Worm (Caenorhabditis elegans) whole organism, L3 larva: ENCODE measurements around the gene C01G10.14.

Experiments used
- R02D3.7 ChIP-seq: fragments of 150-350 bp; optimal IDR thresholded peaks from 2 replicates; lab custom pipeline; 2014; ENCODE audit warnings: missing biosample characterization, missing genetic modification characterization
- ZK546.5 ChIP-seq: sonication (generic microtip); optimal IDR thresholded peaks from 2 replicates; lab custom pipeline; 2017; ENCODE audit warnings: missing biosample characterization, missing genetic modification characterization
- aly-2 ChIP-seq: fragments of 150-350 bp; optimal IDR thresholded peaks from 2 replicates; lab custom pipeline; 2014; ENCODE audit warnings: missing biosample characterization, missing genetic modification characterization
- ama-1 ChIP-seq: fragments of 150-350 bp; optimal IDR thresholded peaks from 2 replicates; lab custom pipeline; 2018
- ceh-16 ChIP-seq: sonication (generic microtip); optimal IDR thresholded peaks from 2 replicates; lab custom pipeline; 2017; ENCODE audit warnings: missing biosample characterization, missing genetic modification characterization
- ceh-28 ChIP-seq: fragments of 150-350 bp; optimal IDR thresholded peaks from 2 replicates; lab custom pipeline; 2014; ENCODE audit warnings: missing biosample characterization, missing genetic modification reagents, missing genetic modification characterization
- ceh-82 ChIP-seq: fragments of 150-350 bp; optimal IDR thresholded peaks from 2 replicates; lab custom pipeline; 2014; ENCODE audit warnings: missing biosample characterization, missing genetic modification characterization
- ceh-9 ChIP-seq: sonication (generic microtip); optimal IDR thresholded peaks from 2 replicates; lab custom pipeline; 2018; ENCODE audit warnings: missing biosample characterization, missing genetic modification characterization
- daf-12 ChIP-seq: fragments of 150-350 bp; optimal IDR thresholded peaks from 2 replicates; lab custom pipeline; 2014; ENCODE audit warnings: missing biosample characterization, missing genetic modification reagents, missing genetic modification characterization
- egl-27 ChIP-seq: sonication (generic microtip); optimal IDR thresholded peaks from 4 replicates; lab custom pipeline; 2017; ENCODE audit warnings: missing biosample characterization, missing genetic modification reagents, missing genetic modification characterization
- egl-5 ChIP-seq: fragments of 150-350 bp; optimal IDR thresholded peaks from 2 replicates; lab custom pipeline; 2017; ENCODE audit warnings: missing biosample characterization, missing genetic modification reagents, missing genetic modification characterization, inconsistent platforms
- elt-1 ChIP-seq: fragments of 150-350 bp; optimal IDR thresholded peaks from 2 replicates; lab custom pipeline; 2014; ENCODE audit warnings: missing biosample characterization, missing genetic modification characterization
- elt-2 ChIP-seq: sonication (generic microtip); optimal IDR thresholded peaks from 2 replicates; lab custom pipeline; 2016; ENCODE audit warnings: missing genetic modification reagents, mild to moderate bottlenecking, missing genetic modification characterization, missing compliant biosample characterization
- elt-3 ChIP-seq, 3 experiments: fragments of 150-350 bp in 1 of 3; sonication (generic microtip) in 2 of 3; optimal IDR thresholded peaks; 2 replicates in 2 of 3; 4 replicates in 1 of 3; lab custom pipeline; 2014 to 2017; ENCODE audit warnings: missing biosample characterization in 3 of 3, missing genetic modification characterization in 3 of 3
- fkh-10 ChIP-seq: sonication (generic microtip); optimal IDR thresholded peaks from 2 replicates; lab custom pipeline; 2017; ENCODE audit warnings: missing biosample characterization, missing genetic modification reagents, missing genetic modification characterization
- fkh-2 ChIP-seq: fragments of 150-350 bp; optimal IDR thresholded peaks from 2 replicates; lab custom pipeline; 2014; ENCODE audit warnings: missing biosample characterization, missing genetic modification reagents, missing genetic modification characterization
- fos-1 ChIP-seq: fragments of 150-350 bp; optimal IDR thresholded peaks from 2 replicates; lab custom pipeline; 2014; ENCODE audit warnings: missing biosample characterization, missing genetic modification characterization
- hmg-11 ChIP-seq: sonication (generic microtip); optimal IDR thresholded peaks from 2 replicates; lab custom pipeline; 2016; ENCODE audit warnings: missing genetic modification characterization, missing compliant biosample characterization
- jun-1 ChIP-seq: fragments of 150-350 bp; optimal IDR thresholded peaks from 2 replicates; lab custom pipeline; 2014; ENCODE audit warnings: missing biosample characterization, missing genetic modification reagents, missing genetic modification characterization
- lin-15B ChIP-seq: fragments of 150-350 bp; optimal IDR thresholded peaks from 2 replicates; lab custom pipeline; 2014; ENCODE audit warnings: missing biosample characterization, missing genetic modification characterization
- lin-39 ChIP-seq: fragments of 150-350 bp; optimal IDR thresholded peaks from 2 replicates; lab custom pipeline; 2018; ENCODE audit warnings: missing biosample characterization, missing genetic modification reagents, missing genetic modification characterization
- mdl-1 ChIP-seq: fragments of 150-350 bp; optimal IDR thresholded peaks from 2 replicates; lab custom pipeline; 2014; ENCODE audit warnings: missing biosample characterization, missing genetic modification characterization
- nhr-11 ChIP-seq: fragments of 150-350 bp; optimal IDR thresholded peaks from 2 replicates; lab custom pipeline; 2014; ENCODE audit warnings: missing biosample characterization, missing genetic modification characterization
- nhr-12 ChIP-seq: fragments of 150-350 bp; optimal IDR thresholded peaks from 2 replicates; lab custom pipeline; 2014; ENCODE audit warnings: missing biosample characterization, missing genetic modification characterization
- nhr-237 ChIP-seq: fragments of 150-350 bp; optimal IDR thresholded peaks from 2 replicates; lab custom pipeline; 2014; ENCODE audit warnings: missing biosample characterization, missing genetic modification characterization
- nhr-28 ChIP-seq: fragments of 150-350 bp; optimal IDR thresholded peaks from 2 replicates; lab custom pipeline; 2014; ENCODE audit warnings: missing biosample characterization, missing genetic modification characterization
- nhr-43 ChIP-seq: sonication (generic microtip); optimal IDR thresholded peaks from 2 replicates; lab custom pipeline; 2016; ENCODE audit warnings: mild to moderate bottlenecking, missing genetic modification characterization, missing compliant biosample characterization; ENCODE audit not compliant: poor library complexity, severe bottlenecking
- nhr-67 ChIP-seq: fragments of 150-350 bp; optimal IDR thresholded peaks from 2 replicates; lab custom pipeline; 2014; ENCODE audit warnings: missing biosample characterization, missing genetic modification characterization
- nhr-76 ChIP-seq: fragments of 150-350 bp; sonication (generic microtip); optimal IDR thresholded peaks from 5 replicates; lab custom pipeline; 2014; ENCODE audit warnings: missing biosample characterization, missing genetic modification characterization
- nhr-77 ChIP-seq: fragments of 150-350 bp; optimal IDR thresholded peaks from 2 replicates; lab custom pipeline; 2014; ENCODE audit warnings: missing biosample characterization, missing genetic modification characterization
- pqm-1 ChIP-seq: fragments of 150-350 bp; optimal IDR thresholded peaks from 2 replicates; lab custom pipeline; 2017; ENCODE audit warnings: missing biosample characterization, missing genetic modification characterization, inconsistent platforms
- skn-1 ChIP-seq: fragments of 150-350 bp; optimal IDR thresholded peaks from 2 replicates; lab custom pipeline; 2014; ENCODE audit warnings: missing biosample characterization, missing genetic modification characterization
- snpc-4 ChIP-seq: fragments of 150-350 bp; optimal IDR thresholded peaks from 2 replicates; lab custom pipeline; 2014; ENCODE audit warnings: missing biosample characterization, missing genetic modification characterization
- tbx-2 ChIP-seq: sonication (generic microtip); optimal IDR thresholded peaks from 2 replicates; lab custom pipeline; 2016; ENCODE audit warnings: mild to moderate bottlenecking, missing genetic modification characterization, missing compliant biosample characterization
- unc-39 ChIP-seq: sonication (generic microtip); optimal IDR thresholded peaks from 4 replicates; lab custom pipeline; 2017; ENCODE audit warnings: missing biosample characterization, missing genetic modification characterization
- unc-62 ChIP-seq: fragments of 150-350 bp; sonication (generic microtip); optimal IDR thresholded peaks from 4 replicates; lab custom pipeline; 2014; ENCODE audit warnings: missing biosample characterization, missing genetic modification reagents, missing genetic modification characterization
- zag-1 ChIP-seq: fragments of 150-350 bp; optimal IDR thresholded peaks from 2 replicates; lab custom pipeline; 2014; ENCODE audit warnings: missing biosample characterization, missing genetic modification characterization
- ztf-11 ChIP-seq: fragments of 150-350 bp; optimal IDR thresholded peaks from 2 replicates; lab custom pipeline; 2014; ENCODE audit warnings: missing biosample characterization, missing genetic modification characterization
- ztf-4 ChIP-seq: fragments of 150-350 bp; optimal IDR thresholded peaks from 2 replicates; lab custom pipeline; 2014; ENCODE audit warnings: missing biosample characterization, missing genetic modification characterization

The C01G10.14 gene

ce11 chrV:15071015-15071810 lies 34.5 kb downstream of the C01G10.14 start, which contains the start of gene unc-76 (continued):
- TF ChIP-seq fos-1 (tag; lab: Kevin White, UChicago): no peak
- no peak for TF ChIP-seq nhr-12 (tag; lab: Kevin White, UChicago)
- TF ChIP-seq egl-5: peak; percentile 62
- peak; percentile 73 for TF ChIP-seq zag-1 (tag; lab: Kevin White, UChicago)
- peak; percentile 81 for TF ChIP-seq unc-62
- peak; percentile 58 for TF ChIP-seq R02D3.7 (tag; lab: Kevin White, UChicago)
- no peak for TF ChIP-seq nhr-67
- peak; percentile 68 for TF ChIP-seq egl-27 (tag; lab: Kevin White, UChicago)
- no peak for TF ChIP-seq pqm-1 (tag; lab: Kevin White, UChicago)
- TF ChIP-seq lin-15B (tag; lab: Kevin White, UChicago): peak; percentile 62
- TF ChIP-seq ztf-4 (tag; lab: Kevin White, UChicago): no peak
- TF ChIP-seq jun-1 (tag; lab: Kevin White, UChicago): no peak
- peak; percentile 54 for TF ChIP-seq fkh-10 (GFP tag; lab: Kevin White, UChicago)
- no peak for TF ChIP-seq elt-1 (tag; lab: Kevin White, UChicago)
- TF ChIP-seq skn-1 (tag; lab: Kevin White, UChicago): no peak
- no peak for TF ChIP-seq aly-2 (tag; lab: Kevin White, UChicago)
- peak; percentile 59 for TF ChIP-seq ceh-28 (tag; lab: Kevin White, UChicago)
- TF ChIP-seq ceh-82: no peak
- TF ChIP-seq nhr-43: peak; percentile 42
- TF ChIP-seq ztf-11 (tag; lab: Kevin White, UChicago): no peak

ce11 chrV:15069435-15069985 lies 36.2 kb downstream of the C01G10.14 start:
- no peak for TF ChIP-seq unc-39 (tag; lab: Kevin White, UChicago)
- TF ChIP-seq fkh-10 (GFP tag; lab: Kevin White, UChicago): peak; percentile 52
- TF ChIP-seq, all 47 proteins: peak for 1

ce11 chrV:15068378-15068777 lies 37.4 kb downstream of the C01G10.14 start, which contains the start of gene dnj-3:
TSS of gene dnj-3 (plus strand) at chrV:15068678.
- TF ChIP-seq nhr-11 (tag; lab: Kevin White, UChicago) (no peak), nhr-237 (no peak), daf-12 (tag; lab: Kevin White, UChicago) (no peak), mdl-1 (tag; lab: Kevin White, UChicago) (no peak), snpc-4 (tag; lab: Kevin White, UChicago) (no peak), nhr-77 (tag; lab: Kevin White, UChicago) (no peak), ztf-11 (tag; lab: Kevin White, UChicago) (no peak), nhr-43 (no peak), ZK546.5 (tag; lab: Kevin White, UChicago) (no peak), fkh-2 (tag; lab: Kevin White, UChicago) (no peak), ceh-16 (tag; lab: Kevin White, UChicago) (no peak), zag-1 (tag; lab: Kevin White, UChicago) (no peak), egl-5 (no peak), unc-62 (no peak), nhr-28 (tag; lab: Kevin White, UChicago) (no peak), egl-27 (tag; lab: Kevin White, UChicago) (no peak)
- TF ChIP-seq, all 47 proteins: peak for 0

DNA sequence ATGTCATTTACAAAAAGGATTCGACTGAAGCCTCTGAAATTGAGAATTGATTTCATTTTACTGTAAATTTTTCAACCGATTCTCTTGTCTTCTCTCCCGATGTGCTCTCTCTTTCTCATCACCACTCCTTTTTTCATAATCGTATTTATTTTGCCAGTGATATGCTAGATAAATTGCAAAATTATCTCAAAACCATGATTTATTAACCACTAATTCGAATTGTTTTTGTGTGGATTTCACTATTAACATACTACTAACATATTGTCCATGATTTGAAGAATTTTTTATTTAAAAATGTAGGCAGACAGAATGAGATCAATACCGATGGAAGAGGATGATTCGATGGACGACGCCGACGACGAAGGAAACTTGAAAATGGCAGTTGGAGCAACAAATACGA lies 38.6 kb downstream of the C01G10.14 start, which contains the start of gene C25D7.10:
Gene C25D7.10, plus strand, starts transcription at position 301 of the 400 bp plus-strand sequence.
- TF ChIP-seq ceh-9: no peak

ce11 chrV:15065837-15066348 lies 39.9 kb downstream of the C01G10.14 start, which contains the start of gene otub-1:
TSS of gene otub-1 (plus strand) at chrV:15066298.
- TF ChIP-seq egl-27 (tag; lab: Kevin White, UChicago) (no peak), fos-1 (tag; lab: Kevin White, UChicago) (no peak), ama-1 (lab: Kevin White, UChicago) (no peak), nhr-237 (no peak), mdl-1 (tag; lab: Kevin White, UChicago) (no peak), nhr-76 (tag; lab: Kevin White, UChicago) (no peak), nhr-77 (tag; lab: Kevin White, UChicago) (no peak), elt-3 (tag; optimal IDR thresholded peaks at IDR 0.05; lab: Kevin White, UChicago) (no peak), unc-62 (no peak), pqm-1 (tag; lab: Kevin White, UChicago) (no peak), ceh-16 (tag; lab: Kevin White, UChicago) (no peak), lin-39 (tag; lab: Kevin White, UChicago) (no peak), tbx-2 (tag; lab: Kevin White, UChicago) (no peak), elt-2 (no peak), hmg-11 (tag; lab: Kevin White, UChicago) (no peak)
